Worm (Caenorhabditis elegans): Measurements from ENCODE around the gene srlf-19.

ce11 chrV:512420-512819, 7.1 kb downstream of the srlf-19 start, which contains the start of gene srh-37:
- TF ChIP-seq unc-62 (GFP tag; optimal IDR thresholded peaks at IDR 0.05) (no peak), nhr-28 (tag; optimal IDR thresholded peaks at IDR 0.05) (no peak), tlp-1 (tag; optimal IDR thresholded peaks at IDR 0.05) (no peak), nhr-237 (tag; optimal IDR thresholded peaks at IDR 0.05) (no peak), mab-9 (GFP tag; IDR thresholded peaks at IDR 0.05) (no peak), mdl-1 (tag; optimal IDR thresholded peaks at IDR 0.05) (no peak), fkh-10 (GFP tag; optimal IDR thresholded peaks at IDR 0.05) (no peak), ceh-90 (tag; optimal IDR thresholded peaks at IDR 0.05) (no peak), ces-1 (GFP tag; optimal IDR thresholded peaks at IDR 0.05) (no peak), nhr-71 (tag; optimal IDR thresholded peaks at IDR 0.05) (no peak), ama-1 (optimal IDR thresholded peaks at IDR 0.05) (no peak), zag-1 (tag; optimal IDR thresholded peaks at IDR 0.05) (no peak), mep-1 (tag; optimal IDR thresholded peaks at IDR 0.05) (no peak)

All from whole organism, L1 larva.